Fruit fly (Drosophila melanogaster) whole organism, pupa: ENCODE results near the gene Sfp24C1.

ENCODE experiments used
- CG12605 ChIP-seq: fragments of 200-800 bp; sonication (Bioruptor generic); IDR thresholded peaks from 2 replicates; pipeline ENCODE4 v1.3.6; 2022; ENCODE audit warnings: missing biosample characterization, missing genetic modification characterization
- CG13204 ChIP-seq: fragments of 200-800 bp; sonication (Bioruptor generic); optimal IDR thresholded peaks from 2 replicates; lab custom pipeline; 2018; ENCODE audit warnings: missing biosample characterization, mild to moderate bottlenecking, missing genetic modification characterization, moderate library complexity
- CG15710 ChIP-seq: fragments of 200-800 bp; sonication (Bioruptor generic); optimal IDR thresholded peaks from 2 replicates; lab custom pipeline; 2018; ENCODE audit warnings: missing biosample characterization, mild to moderate bottlenecking, missing genetic modification characterization, moderate library complexity
- CG17806 ChIP-seq: fragments of 200-800 bp; sonication (Bioruptor generic); optimal IDR thresholded peaks from 2 replicates; lab custom pipeline; 2018; ENCODE audit warnings: missing biosample characterization, mild to moderate bottlenecking, missing genetic modification characterization, moderate library complexity
- CG4496 ChIP-seq: fragments of 200-800 bp; sonication (Bioruptor generic); IDR thresholded peaks from 3 replicates; pipeline ENCODE4 v1.3.6; 2022; ENCODE audit warnings: missing biosample characterization, missing genetic modification characterization
- CG8159 ChIP-seq: fragments of 200-800 bp; sonication (Bioruptor generic); optimal IDR thresholded peaks from 3 replicates; lab custom pipeline; 2018; ENCODE audit warnings: missing biosample characterization, mild to moderate bottlenecking, missing genetic modification characterization, moderate library complexity
- EcR ChIP-seq: fragments of 200-800 bp; sonication (Bioruptor generic); optimal IDR thresholded peaks from 3 replicates; lab custom pipeline; 2019; ENCODE audit warnings: missing biosample characterization, missing genetic modification characterization, mild to moderate bottlenecking, moderate library complexity, missing genetic modification reagents
- Ets98B ChIP-seq: fragments of 200-800 bp; sonication (Bioruptor generic); IDR thresholded peaks from 2 replicates; pipeline ENCODE4 v1.3.6; 2022; ENCODE audit warnings: missing biosample characterization, missing genetic modification characterization
- Snoo ChIP-seq: fragments of 200-800 bp; sonication (Bioruptor generic); optimal IDR thresholded peaks from 3 replicates; lab custom pipeline; 2017; ENCODE audit warnings: missing biosample characterization, mild to moderate bottlenecking, missing genetic modification characterization, inconsistent platforms
- gl ChIP-seq: fragments of 200-800 bp; sonication (Bioruptor generic); optimal IDR thresholded peaks from 2 replicates; lab custom pipeline; 2018; ENCODE audit warnings: missing biosample characterization, mild to moderate bottlenecking, missing genetic modification characterization

dm6 chr2L:3711665-3712064, 11.2 kb downstream of the Sfp24C1 start, which contains the start of gene cutlet:
- TF ChIP-seq gl (tag; lab: Kevin White, UChicago) (no peak), Snoo (tag; lab: Kevin White, UChicago) (no peak), CG12605 (GFP tag; lab: Robert Waterston, UW) (no peak), Ets98B (GFP tag; lab: Robert Waterston, UW) (no peak), EcR (GFP tag; lab: Kevin White, UChicago) (no peak), CG8159 (no peak), CG13204 (no peak), CG4496 (GFP tag; lab: Robert Waterston, UW) (no peak), CG15710 (tag; lab: Kevin White, UChicago) (no peak), CG17806 (tag; lab: Kevin White, UChicago) (no peak)
